Worm (Caenorhabditis elegans) whole organism, mixed stage, embryonic: ENCODE measurements around the gene Y37D8A.25.

Source experiments
- M03D4.4 ChIP-seq: sonication (generic microtip); optimal IDR thresholded peaks from 2 replicates; lab custom pipeline; 2017; ENCODE audit warnings: mild to moderate bottlenecking, missing genetic modification characterization, missing compliant biosample characterization
- bed-3 ChIP-seq: fragments of 200-800 bp; sonication (Bioruptor generic); optimal IDR thresholded peaks from 3 replicates; lab custom pipeline; 2018; ENCODE audit warnings: mild to moderate bottlenecking, missing genetic modification characterization, moderate library complexity, missing compliant biosample characterization
- blmp-1 ChIP-seq: fragments of 150-350 bp; optimal IDR thresholded peaks from 2 replicates; lab custom pipeline; 2014; ENCODE audit warnings: missing biosample characterization, missing genetic modification characterization
- ceh-39 ChIP-seq: fragments of 150-350 bp; optimal IDR thresholded peaks from 2 replicates; lab custom pipeline; 2014; ENCODE audit warnings: missing biosample characterization, missing genetic modification characterization
- ceh-43 ChIP-seq: fragments of 200-800 bp; sonication (Bioruptor generic); optimal IDR thresholded peaks from 2 replicates; lab custom pipeline; 2018; ENCODE audit warnings: mild to moderate bottlenecking, missing genetic modification characterization, moderate library complexity, missing compliant biosample characterization
- ceh-83 ChIP-seq: fragments of 200-800 bp; sonication (Bioruptor generic); optimal IDR thresholded peaks from 2 replicates; lab custom pipeline; 2018; ENCODE audit warnings: mild to moderate bottlenecking, missing genetic modification characterization, missing compliant biosample characterization
- ces-1 ChIP-seq: fragments of 150-350 bp; optimal IDR thresholded peaks from 2 replicates; lab custom pipeline; 2014; ENCODE audit warnings: missing biosample characterization, missing genetic modification reagents, missing genetic modification characterization
- cnd-1 ChIP-seq: fragments of 200-800 bp; sonication (Bioruptor generic); optimal IDR thresholded peaks from 2 replicates; lab custom pipeline; 2018; ENCODE audit warnings: mild to moderate bottlenecking, missing genetic modification characterization, missing compliant biosample characterization
- drap-1 ChIP-seq: fragments of 200-800 bp; sonication (Bioruptor generic); optimal IDR thresholded peaks from 3 replicates; lab custom pipeline; 2018; ENCODE audit warnings: mild to moderate bottlenecking, missing genetic modification characterization, missing compliant biosample characterization
- elt-1 ChIP-seq: sonication (generic microtip); optimal IDR thresholded peaks from 2 replicates; lab custom pipeline; 2017; ENCODE audit warnings: missing genetic modification characterization, mild to moderate bottlenecking, missing compliant biosample characterization, antibody characterized with exemption, moderate library complexity, borderline replicate concordance; ENCODE audit not compliant: insufficient read depth
- elt-3 ChIP-seq: fragments of 150-350 bp; optimal IDR thresholded peaks from 2 replicates; lab custom pipeline; 2014; ENCODE audit warnings: missing biosample characterization, missing genetic modification characterization
- flh-1 ChIP-seq: fragments of 200-800 bp; sonication (Bioruptor generic); optimal IDR thresholded peaks from 2 replicates; lab custom pipeline; 2018; ENCODE audit warnings: mild to moderate bottlenecking, missing genetic modification characterization, moderate library complexity, missing compliant biosample characterization
- ham-2 ChIP-seq: fragments of 200-800 bp; sonication (Bioruptor generic); optimal IDR thresholded peaks from 2 replicates; lab custom pipeline; 2018; ENCODE audit warnings: mild to moderate bottlenecking, missing genetic modification characterization, missing compliant biosample characterization
- hlh-1 ChIP-seq: fragments of 150-350 bp; optimal IDR thresholded peaks from 2 replicates; lab custom pipeline; 2014; ENCODE audit warnings: missing biosample characterization, missing genetic modification reagents, missing genetic modification characterization
- lin-13 ChIP-seq: fragments of 150-350 bp; optimal IDR thresholded peaks from 2 replicates; lab custom pipeline; 2014; ENCODE audit warnings: missing biosample characterization, missing genetic modification characterization
- lin-32 ChIP-seq: fragments of 200-800 bp; sonication (Bioruptor generic); optimal IDR thresholded peaks from 2 replicates; lab custom pipeline; 2018; ENCODE audit warnings: mild to moderate bottlenecking, missing genetic modification characterization, missing compliant biosample characterization
- lsy-2 ChIP-seq: fragments of 150-350 bp; optimal IDR thresholded peaks from 2 replicates; lab custom pipeline; 2014; ENCODE audit warnings: missing biosample characterization, missing genetic modification characterization
- mab-5 ChIP-seq: fragments of 150-350 bp; optimal IDR thresholded peaks from 2 replicates; lab custom pipeline; 2014; ENCODE audit warnings: missing biosample characterization, missing genetic modification characterization
- mep-1 ChIP-seq: fragments of 150-350 bp; optimal IDR thresholded peaks from 2 replicates; lab custom pipeline; 2017; ENCODE audit warnings: missing biosample characterization, missing genetic modification reagents, missing genetic modification characterization, inconsistent platforms
- mls-2 ChIP-seq: sonication (generic microtip); optimal IDR thresholded peaks from 2 replicates; lab custom pipeline; 2016; ENCODE audit warnings: mild to moderate bottlenecking, missing genetic modification characterization, moderate library complexity, missing compliant biosample characterization
- nhr-12 ChIP-seq: fragments of 150-350 bp; optimal IDR thresholded peaks from 2 replicates; lab custom pipeline; 2014; ENCODE audit warnings: missing biosample characterization, missing genetic modification characterization
- nhr-2 ChIP-seq: fragments of 150-350 bp; optimal IDR thresholded peaks from 2 replicates; lab custom pipeline; 2014; ENCODE audit warnings: missing biosample characterization, missing genetic modification characterization
- nhr-237 ChIP-seq: fragments of 150-350 bp; optimal IDR thresholded peaks from 2 replicates; lab custom pipeline; 2014; ENCODE audit warnings: missing biosample characterization, missing genetic modification characterization
- nhr-28 ChIP-seq: fragments of 150-350 bp; optimal IDR thresholded peaks from 2 replicates; lab custom pipeline; 2014; ENCODE audit warnings: missing biosample characterization, missing genetic modification characterization
- sem-2 ChIP-seq: fragments of 200-800 bp; sonication (Bioruptor generic); optimal IDR thresholded peaks from 2 replicates; lab custom pipeline; 2018; ENCODE audit warnings: mild to moderate bottlenecking, missing genetic modification characterization, missing compliant biosample characterization
- snpc-4 ChIP-seq: fragments of 150-350 bp; optimal IDR thresholded peaks from 2 replicates; lab custom pipeline; 2014; ENCODE audit warnings: missing biosample characterization, missing genetic modification characterization
- sptf-1 ChIP-seq: sonication (generic microtip); optimal IDR thresholded peaks from 2 replicates; lab custom pipeline; 2017; ENCODE audit warnings: mild to moderate bottlenecking, missing genetic modification characterization, moderate library complexity, missing compliant biosample characterization
- tbx-8 ChIP-seq: fragments of 200-800 bp; sonication (Bioruptor generic); optimal IDR thresholded peaks from 2 replicates; lab custom pipeline; 2018; ENCODE audit warnings: mild to moderate bottlenecking, missing genetic modification characterization, moderate library complexity, missing compliant biosample characterization
- unc-120 ChIP-seq: sonication (generic microtip); optimal IDR thresholded peaks from 2 replicates; lab custom pipeline; 2017; ENCODE audit warnings: missing genetic modification characterization, missing compliant biosample characterization; ENCODE audit not compliant: poor library complexity, severe bottlenecking
- unc-39 ChIP-seq: fragments of 150-350 bp; optimal IDR thresholded peaks from 2 replicates; lab custom pipeline; 2014; ENCODE audit warnings: missing biosample characterization, missing genetic modification characterization
- unc-62 ChIP-seq: fragments of 150-350 bp; optimal IDR thresholded peaks from 2 replicates; lab custom pipeline; 2014; ENCODE audit warnings: missing biosample characterization, missing genetic modification reagents, missing genetic modification characterization
- zip-8 ChIP-seq: fragments of 150-350 bp; optimal IDR thresholded peaks from 2 replicates; lab custom pipeline; 2014; ENCODE audit warnings: missing biosample characterization, missing genetic modification characterization
- ztf-11 ChIP-seq: fragments of 150-350 bp; optimal IDR thresholded peaks from 2 replicates; lab custom pipeline; 2014; ENCODE audit warnings: missing biosample characterization, missing genetic modification characterization

The Y37D8A.25 gene

ce11 chrIII:12819909-12820308, at the start of gene Y37D8A.25, which contains the start of gene Y37D8A.2:
Gene Y37D8A.25, minus strand, starts transcription at chrIII:12820253.
Gene Y37D8A.2, plus strand, starts transcription at chrIII:12820193.
- no peak for TF ChIP-seq lsy-2
- peak; percentile 81 for TF ChIP-seq hlh-1 (tag; lab: Kevin White, UChicago)

- TF ChIP-seq mab-5 (tag; lab: Kevin White, UChicago) (no peak), cnd-1 (tag; lab: Kevin White, UChicago) (no peak), nhr-2 (tag; lab: Kevin White, UChicago) (no peak), nhr-12 (no peak), mep-1 (tag; lab: Kevin White, UChicago) (no peak), ceh-43 (GFP tag; lab: Kevin White, UChicago) (no peak), flh-1 (GFP tag; lab: Kevin White, UChicago) (no peak), blmp-1 (tag; lab: Kevin White, UChicago) (no peak), unc-120 (tag; lab: Kevin White, UChicago) (no peak), ces-1 (no peak), unc-39 (tag; lab: Kevin White, UChicago) (no peak)
Measured at ce11 chrIII:12864648-12865047, 44.6 kb upstream of the Y37D8A.25 start, which contains the start of gene Y37D8A.8. Gene Y37D8A.8, plus strand, starts transcription at chrIII:12864948.

ce11 chrIII:12860119-12860518, 40.1 kb upstream of the Y37D8A.25 start:
- TF ChIP-seq M03D4.4 (tag; lab: Kevin White, UChicago) (no peak), cnd-1 (tag; lab: Kevin White, UChicago) (no peak), ceh-39 (tag; lab: Kevin White, UChicago) (no peak), mep-1 (tag; lab: Kevin White, UChicago) (no peak), bed-3 (GFP tag; lab: Kevin White, UChicago) (no peak), elt-1 (tag; lab: Kevin White, UChicago) (no peak), ham-2 (GFP tag; lab: Kevin White, UChicago) (no peak), nhr-28 (tag; lab: Kevin White, UChicago) (no peak), nhr-2 (tag; lab: Kevin White, UChicago) (no peak), snpc-4 (tag; lab: Kevin White, UChicago) (no peak)
- TF ChIP-seq, all 35 proteins: peak for 0

- no peak for TF ChIP-seq tbx-8 (GFP tag; lab: Kevin White, UChicago)
- TF ChIP-seq hlh-1 (tag; lab: Kevin White, UChicago): no peak
- TF ChIP-seq, all 35 proteins: peak for 0
Measured at ce11 chrIII:12856628-12857027, 36.6 kb upstream of the Y37D8A.25 start, which contains the start of gene Y37D8A.26. Gene Y37D8A.26, minus strand, starts transcription at chrIII:12856728.

ce11 chrIII:12855394-12855793, 35.3 kb upstream of the Y37D8A.25 start, which contains the start of gene Y37D8A.5:
Gene Y37D8A.5, minus strand, starts transcription at chrIII:12855494.
- TF ChIP-seq sem-2 (no peak), cnd-1 (tag; lab: Kevin White, UChicago) (no peak), nhr-2 (tag; lab: Kevin White, UChicago) (no peak), ham-2 (GFP tag; lab: Kevin White, UChicago) (no peak), elt-3 (tag; lab: Kevin White, UChicago) (no peak), ceh-39 (tag; lab: Kevin White, UChicago) (no peak), nhr-12 (no peak), ces-1 (no peak), hlh-1 (tag; lab: Kevin White, UChicago) (no peak), mab-5 (tag; lab: Kevin White, UChicago) (no peak), tbx-8 (GFP tag; lab: Kevin White, UChicago) (no peak), ztf-11 (tag; lab: Kevin White, UChicago) (no peak), lin-32 (GFP tag; lab: Kevin White, UChicago) (no peak), unc-39 (tag; lab: Kevin White, UChicago) (no peak)

ce11 chrIII:12851034-12851433, 31.0 kb upstream of the Y37D8A.25 start:
- TF ChIP-seq nhr-237: peak; percentile 61
- TF ChIP-seq blmp-1 (tag; lab: Kevin White, UChicago): peak; percentile 34
- TF ChIP-seq nhr-28 (tag; lab: Kevin White, UChicago): no peak
- TF ChIP-seq mab-5 (tag; lab: Kevin White, UChicago): no peak
- TF ChIP-seq sem-2: no peak
- TF ChIP-seq ztf-11 (tag; lab: Kevin White, UChicago): no peak
- no peak for TF ChIP-seq snpc-4 (tag; lab: Kevin White, UChicago)
- TF ChIP-seq nhr-12: no peak
- no peak for TF ChIP-seq drap-1 (GFP tag; lab: Kevin White, UChicago)
- TF ChIP-seq tbx-8 (GFP tag; lab: Kevin White, UChicago): no peak
- TF ChIP-seq lin-32 (GFP tag; lab: Kevin White, UChicago): no peak
- TF ChIP-seq cnd-1 (tag; lab: Kevin White, UChicago): no peak
- peak; percentile 36 for TF ChIP-seq unc-62 (GFP tag; lab: Kevin White, UChicago)
- TF ChIP-seq ceh-39 (tag; lab: Kevin White, UChicago): no peak
- TF ChIP-seq ceh-43 (GFP tag; lab: Kevin White, UChicago): no peak
- no peak for TF ChIP-seq ham-2 (GFP tag; lab: Kevin White, UChicago)
- TF ChIP-seq flh-1 (GFP tag; lab: Kevin White, UChicago): no peak
- no peak for TF ChIP-seq ceh-83
- peak; percentile 15 for TF ChIP-seq elt-3 (tag; lab: Kevin White, UChicago)
- TF ChIP-seq lin-13: no peak
- TF ChIP-seq lsy-2: no peak
- no peak for TF ChIP-seq hlh-1 (tag; lab: Kevin White, UChicago)
- TF ChIP-seq sptf-1 (tag; lab: Kevin White, UChicago): no peak
- TF ChIP-seq mls-2: no peak
- no peak for TF ChIP-seq zip-8 (tag; lab: Kevin White, UChicago)
- no peak for TF ChIP-seq bed-3 (GFP tag; lab: Kevin White, UChicago)
